Worm (Caenorhabditis elegans) whole organism, L2 larva: Measurements from ENCODE around the gene Y49G5B.1.

Source experiments
- C34F6.9 ChIP-seq: fragments of 150-350 bp; optimal IDR thresholded peaks from 2 replicates; lab custom pipeline; 2014; ENCODE audit warnings: missing biosample characterization, missing genetic modification characterization
- F13H6.1 ChIP-seq: sonication (generic microtip); optimal IDR thresholded peaks from 2 replicates; lab custom pipeline; 2016; ENCODE audit warnings: missing genetic modification characterization, missing compliant biosample characterization
- R02D3.7 ChIP-seq: fragments of 150-350 bp; optimal IDR thresholded peaks from 2 replicates; lab custom pipeline; 2014; ENCODE audit warnings: missing biosample characterization, missing genetic modification characterization
- Y55F3AM.14 ChIP-seq: fragments of 200-800 bp; sonication (Bioruptor generic); optimal IDR thresholded peaks from 2 replicates; lab custom pipeline; 2018; ENCODE audit warnings: mild to moderate bottlenecking, missing genetic modification characterization, missing compliant biosample characterization
- ZK546.5 ChIP-seq: sonication (generic microtip); optimal IDR thresholded peaks from 2 replicates; lab custom pipeline; 2017; ENCODE audit warnings: missing biosample characterization, missing genetic modification characterization
- alr-1 ChIP-seq: fragments of 150-350 bp; optimal IDR thresholded peaks from 2 replicates; lab custom pipeline; 2014; ENCODE audit warnings: missing biosample characterization, missing genetic modification characterization
- blmp-1 ChIP-seq: sonication (generic microtip); optimal IDR thresholded peaks from 2 replicates; lab custom pipeline; 2017; ENCODE audit warnings: missing genetic modification characterization, mild to moderate bottlenecking, missing compliant biosample characterization, antibody characterized with exemption, moderate library complexity; ENCODE audit not compliant: insufficient read depth
- ceh-16 ChIP-seq: fragments of 150-350 bp; optimal IDR thresholded peaks from 2 replicates; lab custom pipeline; 2014; ENCODE audit warnings: missing biosample characterization, missing genetic modification characterization
- ceh-82 ChIP-seq: fragments of 150-350 bp; optimal IDR thresholded peaks from 2 replicates; lab custom pipeline; 2014; ENCODE audit warnings: missing biosample characterization, missing genetic modification characterization
- crh-2 ChIP-seq: sonication (generic microtip); optimal IDR thresholded peaks from 2 replicates; lab custom pipeline; 2017; ENCODE audit warnings: missing biosample characterization, missing genetic modification characterization
- dmd-4 ChIP-seq: sonication (generic microtip); optimal IDR thresholded peaks from 2 replicates; lab custom pipeline; 2017; ENCODE audit warnings: missing biosample characterization, missing genetic modification characterization
- egl-27 ChIP-seq: sonication (generic microtip); optimal IDR thresholded peaks from 3 replicates; lab custom pipeline; 2017; ENCODE audit warnings: missing biosample characterization, missing genetic modification reagents, missing genetic modification characterization
- elt-1 ChIP-seq: fragments of 150-350 bp; optimal IDR thresholded peaks from 2 replicates; lab custom pipeline; 2014; ENCODE audit warnings: missing biosample characterization, missing genetic modification characterization
- elt-3 ChIP-seq: sonication (generic microtip); optimal IDR thresholded peaks from 2 replicates; lab custom pipeline; 2017; ENCODE audit warnings: missing biosample characterization, missing genetic modification characterization
- fos-1 ChIP-seq: fragments of 150-350 bp; optimal IDR thresholded peaks from 2 replicates; lab custom pipeline; 2014; ENCODE audit warnings: missing biosample characterization, missing genetic modification characterization
- gmeb-1 ChIP-seq: fragments of 150-350 bp; optimal IDR thresholded peaks from 2 replicates; lab custom pipeline; 2014; ENCODE audit warnings: missing biosample characterization, missing genetic modification characterization
- lin-11 ChIP-seq: fragments of 150-350 bp; sonication (generic microtip); optimal IDR thresholded peaks from 2 replicates; lab custom pipeline; 2014; ENCODE audit warnings: missing biosample characterization, missing genetic modification characterization, inconsistent platforms, mixed read lengths
- lin-13 ChIP-seq: fragments of 150-350 bp; optimal IDR thresholded peaks from 2 replicates; lab custom pipeline; 2014; ENCODE audit warnings: missing biosample characterization, missing genetic modification reagents, missing genetic modification characterization
- lin-39 ChIP-seq: fragments of 150-350 bp; optimal IDR thresholded peaks from 2 replicates; lab custom pipeline; 2014; ENCODE audit warnings: missing biosample characterization, missing genetic modification reagents, missing genetic modification characterization
- lsy-2 ChIP-seq, 2 experiments: fragments of 150-350 bp in 1 of 2; sonication (generic microtip) in 1 of 2; optimal IDR thresholded peaks; 2 replicates each; lab custom pipeline; 2014 to 2017; ENCODE audit warnings: missing biosample characterization in 2 of 2, missing genetic modification characterization in 2 of 2
- mab-5 ChIP-seq: fragments of 150-350 bp; optimal IDR thresholded peaks from 2 replicates; lab custom pipeline; 2014; ENCODE audit warnings: missing biosample characterization, missing genetic modification characterization
- mbf-1 ChIP-seq: sonication (generic microtip); optimal IDR thresholded peaks from 2 replicates; lab custom pipeline; 2017; ENCODE audit warnings: missing biosample characterization, missing genetic modification characterization
- mdl-1 ChIP-seq, 2 experiments: fragments of 150-350 bp in 1 of 2; sonication (generic microtip) in 1 of 2; optimal IDR thresholded peaks; 2 replicates each; lab custom pipeline; 2017; ENCODE audit warnings: missing biosample characterization in 2 of 2, missing genetic modification characterization in 2 of 2
- nhr-10 ChIP-seq: sonication (generic microtip); optimal IDR thresholded peaks from 2 replicates; lab custom pipeline; 2017; ENCODE audit warnings: missing biosample characterization, missing genetic modification characterization
- nhr-12 ChIP-seq: fragments of 150-350 bp; optimal IDR thresholded peaks from 2 replicates; lab custom pipeline; 2014; ENCODE audit warnings: missing biosample characterization, missing genetic modification characterization
- nhr-129 ChIP-seq: fragments of 150-350 bp; optimal IDR thresholded peaks from 2 replicates; lab custom pipeline; 2014; ENCODE audit warnings: missing biosample characterization, missing genetic modification characterization
- nhr-21 ChIP-seq: fragments of 150-350 bp; optimal IDR thresholded peaks from 2 replicates; lab custom pipeline; 2014; ENCODE audit warnings: missing biosample characterization, missing genetic modification characterization
- nhr-23 ChIP-seq: fragments of 150-350 bp; optimal IDR thresholded peaks from 2 replicates; lab custom pipeline; 2014; ENCODE audit warnings: missing biosample characterization, missing genetic modification reagents, missing genetic modification characterization
- nhr-237 ChIP-seq: fragments of 150-350 bp; optimal IDR thresholded peaks from 2 replicates; lab custom pipeline; 2014; ENCODE audit warnings: missing biosample characterization, missing genetic modification characterization
- nhr-25 ChIP-seq: fragments of 150-350 bp; sonication (generic microtip); optimal IDR thresholded peaks from 3 replicates; lab custom pipeline; 2014; ENCODE audit warnings: missing biosample characterization, missing genetic modification characterization
- nhr-77 ChIP-seq: fragments of 150-350 bp; optimal IDR thresholded peaks from 2 replicates; lab custom pipeline; 2014; ENCODE audit warnings: missing biosample characterization, missing genetic modification characterization
- peb-1 ChIP-seq: fragments of 150-350 bp; optimal IDR thresholded peaks from 2 replicates; lab custom pipeline; 2014; ENCODE audit warnings: missing biosample characterization, missing genetic modification characterization
- skn-1 ChIP-seq: sonication (generic microtip); optimal IDR thresholded peaks from 2 replicates; lab custom pipeline; 2017; ENCODE audit warnings: missing biosample characterization, missing genetic modification characterization
- sma-3 ChIP-seq: sonication (generic microtip); optimal IDR thresholded peaks from 2 replicates; lab custom pipeline; 2016; ENCODE audit warnings: missing genetic modification reagents, missing genetic modification characterization, missing compliant biosample characterization
- sma-9 ChIP-seq, 2 experiments: fragments of 150-350 bp in 1 of 2; sonication (generic microtip) in 1 of 2; optimal IDR thresholded peaks; 2 replicates each; lab custom pipeline; 2014 to 2016; ENCODE audit warnings: missing genetic modification characterization in 2 of 2, mild to moderate bottlenecking in 1 of 2, missing biosample characterization in 1 of 2, missing compliant biosample characterization in 1 of 2, missing genetic modification reagents in 1 of 2, moderate library complexity in 1 of 2
- snpc-4 ChIP-seq: fragments of 150-350 bp; optimal IDR thresholded peaks from 2 replicates; lab custom pipeline; 2014; ENCODE audit warnings: missing biosample characterization, missing genetic modification characterization
- unc-39 ChIP-seq: fragments of 150-350 bp; optimal IDR thresholded peaks from 2 replicates; lab custom pipeline; 2014; ENCODE audit warnings: missing biosample characterization, missing genetic modification characterization
- unc-55 ChIP-seq: fragments of 150-350 bp; sonication (generic microtip); optimal IDR thresholded peaks from 3 replicates; lab custom pipeline; 2014; ENCODE audit warnings: missing biosample characterization, missing genetic modification reagents, missing genetic modification characterization
- unc-62 ChIP-seq: fragments of 150-350 bp; optimal IDR thresholded peaks from 2 replicates; lab custom pipeline; 2014; ENCODE audit warnings: missing biosample characterization, missing genetic modification reagents, missing genetic modification characterization
- ztf-1 ChIP-seq: fragments of 200-800 bp; sonication (Bioruptor generic); conservative IDR thresholded peaks from 2 replicates; pipeline ENCODE4 v1.3.6; 2022; ENCODE audit warnings: missing genetic modification characterization, missing compliant biosample characterization
- ztf-11 ChIP-seq: sonication (generic microtip); optimal IDR thresholded peaks from 2 replicates; lab custom pipeline; 2017; ENCODE audit warnings: missing biosample characterization, missing genetic modification characterization
- ztf-4 ChIP-seq: fragments of 150-350 bp; optimal IDR thresholded peaks from 2 replicates; lab custom pipeline; 2014; ENCODE audit warnings: missing biosample characterization, missing genetic modification characterization

Y49G5B.1 gene

ce11 chrV:5204127-5204526 is 19.0 kb upstream of the Y49G5B.1 start, which contains the start of gene ttc-37:
TSS of gene ttc-37 (plus strand) at chrV:5204475.
- peak; percentile 99 for TF ChIP-seq gmeb-1 (tag; lab: Kevin White, UChicago)
- no peak for TF ChIP-seq alr-1 (tag; lab: Kevin White, UChicago)
- TF ChIP-seq lin-13, result peak; percentile 6
- no peak for TF ChIP-seq unc-62 (GFP tag; lab: Kevin White, UChicago)
- peak; percentile 79 for TF ChIP-seq C34F6.9 (tag; lab: Kevin White, UChicago)
- TF ChIP-seq mbf-1, result no peak
- no peak for TF ChIP-seq ztf-11
- peak; percentile 55 for TF ChIP-seq crh-2 (tag; lab: Kevin White, UChicago)
- TF ChIP-seq peb-1, result no peak
- no peak for TF ChIP-seq nhr-10 (tag; lab: Kevin White, UChicago)
- TF ChIP-seq nhr-25, result peak; percentile 36
- peak; percentile 33 to 82 for TF ChIP-seq lsy-2 (tag; optimal IDR thresholded peaks at IDR 0.05; lab: Kevin White, UChicago)
- no peak for TF ChIP-seq snpc-4
- peak; percentile 22 for TF ChIP-seq nhr-129
- no peak for TF ChIP-seq nhr-77 (tag; lab: Kevin White, UChicago)
- TF ChIP-seq ztf-1, result no peak
- no peak for TF ChIP-seq nhr-12 (tag; lab: Kevin White, UChicago)
- TF ChIP-seq nhr-23 (tag; lab: Kevin White, UChicago), result no peak
- no peak for TF ChIP-seq mab-5 (tag; lab: Kevin White, UChicago)
- TF ChIP-seq ztf-4 (tag; lab: Kevin White, UChicago), result no peak
- TF ChIP-seq mdl-1 (tag; optimal IDR thresholded peaks at IDR 0.05; lab: Kevin White, UChicago), result no peak
- no peak for TF ChIP-seq lin-11
- TF ChIP-seq nhr-237 (tag; lab: Kevin White, UChicago), result no peak
- no peak for TF ChIP-seq ceh-82 (tag; lab: Kevin White, UChicago)
- TF ChIP-seq fos-1, result peak; percentile 17
- TF ChIP-seq dmd-4, result no peak
- TF ChIP-seq ZK546.5 (tag; lab: Kevin White, UChicago), result no peak
- peak; percentile 54 for TF ChIP-seq sma-3 (GFP tag; lab: Kevin White, UChicago)
- no peak for TF ChIP-seq R02D3.7
- TF ChIP-seq F13H6.1 (tag; lab: Kevin White, UChicago), result peak; percentile 53
- TF ChIP-seq Y55F3AM.14 (GFP tag; lab: Kevin White, UChicago), result no peak
- TF ChIP-seq ceh-16 (tag; lab: Kevin White, UChicago), result no peak
- TF ChIP-seq unc-55, result peak; percentile 89
- no peak for TF ChIP-seq nhr-21 (tag; lab: Kevin White, UChicago)
- TF ChIP-seq elt-1 (tag; lab: Kevin White, UChicago), result no peak
- TF ChIP-seq blmp-1 (tag; lab: Kevin White, UChicago), result no peak
- TF ChIP-seq skn-1 (tag; lab: Kevin White, UChicago), result no peak
- peak; percentile 13 for TF ChIP-seq egl-27 (tag; lab: Kevin White, UChicago)
- TF ChIP-seq, all 48 proteins: peak for 12

DNA sequence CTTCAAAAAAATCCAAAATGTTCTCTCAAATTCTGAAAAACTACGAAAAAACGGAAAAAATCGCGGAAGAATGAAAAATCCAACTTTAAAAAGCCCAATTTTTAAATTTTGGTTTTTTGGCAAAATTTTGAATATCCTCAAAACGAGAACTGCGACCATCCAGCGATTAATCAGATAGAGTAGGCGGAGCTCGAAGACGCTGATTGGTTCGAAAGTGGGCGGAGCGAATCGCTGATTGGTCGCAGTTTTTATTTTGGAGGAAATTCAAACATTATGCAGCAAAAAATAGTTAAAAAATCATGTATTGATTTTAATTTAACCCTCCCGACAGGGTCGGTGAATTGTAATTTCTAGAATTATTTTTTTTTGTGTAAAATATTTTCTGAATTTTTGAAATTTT is 9.5 kb upstream of the Y49G5B.1 start:
- TF ChIP-seq nhr-129, result no peak

ce11 chrV:5225660-5226059 is 2.5 kb downstream of the Y49G5B.1 start:
- TF ChIP-seq unc-39 (tag; lab: Kevin White, UChicago) (no peak), sma-9 (GFP tag; optimal IDR thresholded peaks at IDR 0.05; lab: Kevin White, UChicago) (no peak), sma-9 (tag; optimal IDR thresholded peaks at IDR 0.05; lab: Kevin White, UChicago) (no peak), mbf-1 (no peak), nhr-23 (tag; lab: Kevin White, UChicago) (no peak), nhr-129 (no peak), sma-3 (GFP tag; lab: Kevin White, UChicago) (no peak), ceh-82 (tag; lab: Kevin White, UChicago) (no peak), unc-62 (GFP tag; lab: Kevin White, UChicago) (no peak), peb-1 (no peak), nhr-237 (tag; lab: Kevin White, UChicago) (no peak), nhr-21 (tag; lab: Kevin White, UChicago) (no peak), R02D3.7 (no peak), lin-11 (no peak), lsy-2 (tag; optimal IDR thresholded peaks at IDR 0.05; lab: Kevin White, UChicago) (no peak), elt-3 (tag; lab: Kevin White, UChicago) (no peak), skn-1 (tag; lab: Kevin White, UChicago) (no peak), snpc-4 (no peak), lin-39 (tag; lab: Kevin White, UChicago) (no peak)
